Worm (Caenorhabditis elegans) whole organism, L2 larva: ENCODE measurements around the gene D2062.1.

ENCODE experiments used
- blmp-1 ChIP-seq: sonication (generic microtip); optimal IDR thresholded peaks from 2 replicates; lab custom pipeline; 2017; ENCODE audit warnings: missing genetic modification characterization, mild to moderate bottlenecking, missing compliant biosample characterization, antibody characterized with exemption, moderate library complexity; ENCODE audit not compliant: insufficient read depth
- sma-3 ChIP-seq: sonication (generic microtip); optimal IDR thresholded peaks from 2 replicates; lab custom pipeline; 2016; ENCODE audit warnings: missing genetic modification reagents, missing genetic modification characterization, missing compliant biosample characterization

Gene D2062.1

DNA sequence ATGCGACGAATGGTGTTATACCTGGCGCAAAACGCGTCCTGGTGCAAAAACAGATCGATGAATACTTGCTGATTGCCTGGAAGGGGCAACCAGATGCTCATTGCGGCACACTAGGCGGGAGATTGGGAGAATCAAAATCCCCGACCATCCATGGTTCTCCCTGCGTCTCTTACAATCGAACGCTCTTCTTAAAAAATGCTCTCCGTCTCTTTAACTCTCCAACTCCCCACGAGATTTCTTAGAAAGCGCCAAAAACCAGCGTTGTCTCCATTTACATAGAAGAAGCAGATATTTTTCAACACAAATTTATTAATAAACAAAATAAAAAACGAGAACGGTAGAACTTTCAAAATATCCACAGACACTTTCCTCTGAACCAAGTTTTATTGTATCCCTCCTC, 49.8 kb downstream of the D2062.1 start, which contains the start of gene F34D6.1 (continued):
- no peak for TF ChIP-seq sma-3
- no peak for TF ChIP-seq blmp-1
